Worm (Caenorhabditis elegans) whole organism, mixed stage, embryonic: ENCODE measurements around the gene lin-39.

Experiments
- M03D4.4 ChIP-seq: sonication (generic microtip); optimal IDR thresholded peaks from 2 replicates; lab custom pipeline; 2017; ENCODE audit warnings: mild to moderate bottlenecking, missing genetic modification characterization, missing compliant biosample characterization
- bed-3 ChIP-seq: fragments of 200-800 bp; sonication (Bioruptor generic); optimal IDR thresholded peaks from 3 replicates; lab custom pipeline; 2018; ENCODE audit warnings: mild to moderate bottlenecking, missing genetic modification characterization, moderate library complexity, missing compliant biosample characterization
- blmp-1 ChIP-seq: fragments of 150-350 bp; optimal IDR thresholded peaks from 2 replicates; lab custom pipeline; 2014; ENCODE audit warnings: missing biosample characterization, missing genetic modification characterization
- ceh-39 ChIP-seq: fragments of 150-350 bp; optimal IDR thresholded peaks from 2 replicates; lab custom pipeline; 2014; ENCODE audit warnings: missing biosample characterization, missing genetic modification characterization
- ceh-43 ChIP-seq: fragments of 200-800 bp; sonication (Bioruptor generic); optimal IDR thresholded peaks from 2 replicates; lab custom pipeline; 2018; ENCODE audit warnings: mild to moderate bottlenecking, missing genetic modification characterization, moderate library complexity, missing compliant biosample characterization
- ceh-83 ChIP-seq: fragments of 200-800 bp; sonication (Bioruptor generic); optimal IDR thresholded peaks from 2 replicates; lab custom pipeline; 2018; ENCODE audit warnings: mild to moderate bottlenecking, missing genetic modification characterization, missing compliant biosample characterization
- ces-1 ChIP-seq: fragments of 150-350 bp; optimal IDR thresholded peaks from 2 replicates; lab custom pipeline; 2014; ENCODE audit warnings: missing biosample characterization, missing genetic modification reagents, missing genetic modification characterization
- cnd-1 ChIP-seq: fragments of 200-800 bp; sonication (Bioruptor generic); optimal IDR thresholded peaks from 2 replicates; lab custom pipeline; 2018; ENCODE audit warnings: mild to moderate bottlenecking, missing genetic modification characterization, missing compliant biosample characterization
- drap-1 ChIP-seq: fragments of 200-800 bp; sonication (Bioruptor generic); optimal IDR thresholded peaks from 3 replicates; lab custom pipeline; 2018; ENCODE audit warnings: mild to moderate bottlenecking, missing genetic modification characterization, missing compliant biosample characterization
- elt-1 ChIP-seq: sonication (generic microtip); optimal IDR thresholded peaks from 2 replicates; lab custom pipeline; 2017; ENCODE audit warnings: missing genetic modification characterization, mild to moderate bottlenecking, missing compliant biosample characterization, antibody characterized with exemption, moderate library complexity, borderline replicate concordance; ENCODE audit not compliant: insufficient read depth
- elt-3 ChIP-seq: fragments of 150-350 bp; optimal IDR thresholded peaks from 2 replicates; lab custom pipeline; 2014; ENCODE audit warnings: missing biosample characterization, missing genetic modification characterization
- flh-1 ChIP-seq: fragments of 200-800 bp; sonication (Bioruptor generic); optimal IDR thresholded peaks from 2 replicates; lab custom pipeline; 2018; ENCODE audit warnings: mild to moderate bottlenecking, missing genetic modification characterization, moderate library complexity, missing compliant biosample characterization
- ham-2 ChIP-seq: fragments of 200-800 bp; sonication (Bioruptor generic); optimal IDR thresholded peaks from 2 replicates; lab custom pipeline; 2018; ENCODE audit warnings: mild to moderate bottlenecking, missing genetic modification characterization, missing compliant biosample characterization
- hlh-1 ChIP-seq: fragments of 150-350 bp; optimal IDR thresholded peaks from 2 replicates; lab custom pipeline; 2014; ENCODE audit warnings: missing biosample characterization, missing genetic modification reagents, missing genetic modification characterization
- lin-13 ChIP-seq: fragments of 150-350 bp; optimal IDR thresholded peaks from 2 replicates; lab custom pipeline; 2014; ENCODE audit warnings: missing biosample characterization, missing genetic modification characterization
- lin-32 ChIP-seq: fragments of 200-800 bp; sonication (Bioruptor generic); optimal IDR thresholded peaks from 2 replicates; lab custom pipeline; 2018; ENCODE audit warnings: mild to moderate bottlenecking, missing genetic modification characterization, missing compliant biosample characterization
- lsy-2 ChIP-seq: fragments of 150-350 bp; optimal IDR thresholded peaks from 2 replicates; lab custom pipeline; 2014; ENCODE audit warnings: missing biosample characterization, missing genetic modification characterization
- mab-5 ChIP-seq: fragments of 150-350 bp; optimal IDR thresholded peaks from 2 replicates; lab custom pipeline; 2014; ENCODE audit warnings: missing biosample characterization, missing genetic modification characterization
- mep-1 ChIP-seq: fragments of 150-350 bp; optimal IDR thresholded peaks from 2 replicates; lab custom pipeline; 2017; ENCODE audit warnings: missing biosample characterization, missing genetic modification reagents, missing genetic modification characterization, inconsistent platforms
- mls-2 ChIP-seq: sonication (generic microtip); optimal IDR thresholded peaks from 2 replicates; lab custom pipeline; 2016; ENCODE audit warnings: mild to moderate bottlenecking, missing genetic modification characterization, moderate library complexity, missing compliant biosample characterization
- nhr-12 ChIP-seq: fragments of 150-350 bp; optimal IDR thresholded peaks from 2 replicates; lab custom pipeline; 2014; ENCODE audit warnings: missing biosample characterization, missing genetic modification characterization
- nhr-2 ChIP-seq: fragments of 150-350 bp; optimal IDR thresholded peaks from 2 replicates; lab custom pipeline; 2014; ENCODE audit warnings: missing biosample characterization, missing genetic modification characterization
- nhr-237 ChIP-seq: fragments of 150-350 bp; optimal IDR thresholded peaks from 2 replicates; lab custom pipeline; 2014; ENCODE audit warnings: missing biosample characterization, missing genetic modification characterization
- nhr-28 ChIP-seq: fragments of 150-350 bp; optimal IDR thresholded peaks from 2 replicates; lab custom pipeline; 2014; ENCODE audit warnings: missing biosample characterization, missing genetic modification characterization
- nhr-76 ChIP-seq: sonication (generic microtip); optimal IDR thresholded peaks from 2 replicates; lab custom pipeline; 2017; ENCODE audit warnings: missing biosample characterization, missing genetic modification characterization
- pha-4 ChIP-seq: fragments of 150-350 bp; optimal IDR thresholded peaks from 2 replicates; lab custom pipeline; 2018; ENCODE audit warnings: missing biosample characterization, missing genetic modification reagents, missing genetic modification characterization
- sem-2 ChIP-seq: fragments of 200-800 bp; sonication (Bioruptor generic); optimal IDR thresholded peaks from 2 replicates; lab custom pipeline; 2018; ENCODE audit warnings: mild to moderate bottlenecking, missing genetic modification characterization, missing compliant biosample characterization
- snpc-4 ChIP-seq: fragments of 150-350 bp; optimal IDR thresholded peaks from 2 replicates; lab custom pipeline; 2014; ENCODE audit warnings: missing biosample characterization, missing genetic modification characterization
- sptf-1 ChIP-seq: sonication (generic microtip); optimal IDR thresholded peaks from 2 replicates; lab custom pipeline; 2017; ENCODE audit warnings: mild to moderate bottlenecking, missing genetic modification characterization, moderate library complexity, missing compliant biosample characterization
- tbx-8 ChIP-seq: fragments of 200-800 bp; sonication (Bioruptor generic); optimal IDR thresholded peaks from 2 replicates; lab custom pipeline; 2018; ENCODE audit warnings: mild to moderate bottlenecking, missing genetic modification characterization, moderate library complexity, missing compliant biosample characterization
- unc-120 ChIP-seq: sonication (generic microtip); optimal IDR thresholded peaks from 2 replicates; lab custom pipeline; 2017; ENCODE audit warnings: missing genetic modification characterization, missing compliant biosample characterization; ENCODE audit not compliant: poor library complexity, severe bottlenecking
- unc-39 ChIP-seq: fragments of 150-350 bp; optimal IDR thresholded peaks from 2 replicates; lab custom pipeline; 2014; ENCODE audit warnings: missing biosample characterization, missing genetic modification characterization
- unc-62 ChIP-seq: fragments of 150-350 bp; optimal IDR thresholded peaks from 2 replicates; lab custom pipeline; 2014; ENCODE audit warnings: missing biosample characterization, missing genetic modification reagents, missing genetic modification characterization
- zip-8 ChIP-seq: fragments of 150-350 bp; optimal IDR thresholded peaks from 2 replicates; lab custom pipeline; 2014; ENCODE audit warnings: missing biosample characterization, missing genetic modification characterization
- ztf-11 ChIP-seq: fragments of 150-350 bp; optimal IDR thresholded peaks from 2 replicates; lab custom pipeline; 2014; ENCODE audit warnings: missing biosample characterization, missing genetic modification characterization

Gene lin-39

DNA sequence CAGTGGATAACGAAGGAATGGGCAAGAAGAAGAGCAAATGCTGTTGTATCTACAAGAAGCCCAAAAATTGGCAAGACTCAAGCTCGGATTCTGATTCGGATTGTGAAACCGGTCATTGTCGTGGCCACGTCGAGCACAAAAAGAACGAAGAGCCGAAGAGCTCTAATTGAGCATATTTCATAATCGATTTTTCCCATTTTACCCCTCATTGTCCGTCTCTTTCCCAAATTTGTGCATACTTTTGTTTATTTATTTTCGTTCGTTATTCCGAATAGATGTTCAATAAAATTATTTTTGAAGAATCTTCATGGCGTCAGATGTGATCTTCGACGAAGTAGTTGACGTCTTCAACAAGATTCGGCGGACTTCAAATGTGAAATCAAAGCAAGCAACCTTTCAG lies 15.3 kb downstream of the lin-39 start, which contains the start of gene lig-4:
TSS of gene lig-4 (plus strand) at position 301 of the 400 bp plus-strand sequence.
- TF ChIP-seq elt-3 (tag; lab: Kevin White, UChicago) (no peak), lsy-2 (no peak), hlh-1 (tag; lab: Kevin White, UChicago) (no peak), unc-120 (tag; lab: Kevin White, UChicago) (no peak), blmp-1 (no peak), mls-2 (tag; lab: Kevin White, UChicago) (no peak), elt-1 (tag; lab: Kevin White, UChicago) (no peak), tbx-8 (GFP tag; lab: Kevin White, UChicago) (no peak), drap-1 (GFP tag; lab: Kevin White, UChicago) (no peak), pha-4 (no peak), flh-1 (GFP tag; lab: Kevin White, UChicago) (no peak), ham-2 (GFP tag; lab: Kevin White, UChicago) (no peak), sptf-1 (tag; lab: Kevin White, UChicago) (no peak), lin-13 (tag; lab: Kevin White, UChicago) (no peak), unc-39 (tag; lab: Kevin White, UChicago) (no peak), lin-32 (GFP tag; lab: Kevin White, UChicago) (no peak), sem-2 (GFP tag; lab: Kevin White, UChicago) (no peak)

DNA sequence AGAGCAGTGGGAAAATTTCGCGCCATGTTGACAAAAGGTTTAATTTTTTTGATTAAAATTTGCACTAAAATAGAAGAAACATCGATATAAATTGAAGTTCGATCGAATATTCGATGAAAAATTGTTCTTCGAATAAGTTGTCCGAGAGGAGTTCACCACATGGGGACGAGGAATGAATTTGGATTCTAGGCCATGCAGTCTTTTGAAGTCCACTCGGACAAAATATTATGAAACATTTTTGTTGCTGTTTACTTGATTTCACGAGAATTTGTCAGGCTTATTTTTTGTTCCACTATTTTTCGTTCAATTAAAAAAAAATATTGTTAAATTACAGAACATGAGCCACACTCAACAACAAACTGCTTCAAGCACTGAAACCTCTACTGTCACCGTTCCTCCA lies 15.8 kb downstream of the lin-39 start, which contains the start of the genes cux-7 and C07H6.2:
TSS of gene cux-7 (minus strand) at position 174 of the 400 bp plus-strand sequence.
TSS of gene C07H6.2 (plus strand) at position 338 of the 400 bp plus-strand sequence.
- TF ChIP-seq ceh-83 (GFP tag; lab: Kevin White, UChicago) (peak; percentile 18), flh-1 (GFP tag; lab: Kevin White, UChicago) (no peak), ceh-39 (tag; lab: Kevin White, UChicago) (no peak), elt-3 (tag; lab: Kevin White, UChicago) (no peak), mep-1 (tag; lab: Kevin White, UChicago) (no peak), elt-1 (tag; lab: Kevin White, UChicago) (no peak), nhr-28 (tag; lab: Kevin White, UChicago) (no peak), nhr-237 (tag; lab: Kevin White, UChicago) (no peak), bed-3 (GFP tag; lab: Kevin White, UChicago) (no peak), hlh-1 (tag; lab: Kevin White, UChicago) (no peak), cnd-1 (tag; lab: Kevin White, UChicago) (peak; percentile 65), lin-32 (GFP tag; lab: Kevin White, UChicago) (peak; percentile 51), tbx-8 (GFP tag; lab: Kevin White, UChicago) (no peak), sptf-1 (tag; lab: Kevin White, UChicago) (peak; percentile 70), pha-4 (peak; percentile 38), nhr-76 (tag; lab: Kevin White, UChicago) (no peak), ham-2 (GFP tag; lab: Kevin White, UChicago) (no peak), mls-2 (tag; lab: Kevin White, UChicago) (peak; percentile 47), unc-62 (no peak), sem-2 (GFP tag; lab: Kevin White, UChicago) (peak; percentile 33), snpc-4 (tag; lab: Kevin White, UChicago) (no peak), ces-1 (GFP tag; lab: Kevin White, UChicago) (no peak), M03D4.4 (peak; percentile 29), drap-1 (GFP tag; lab: Kevin White, UChicago) (peak; percentile 74), blmp-1 (no peak), ceh-43 (GFP tag; lab: Kevin White, UChicago) (no peak), mab-5 (tag; lab: Kevin White, UChicago) (no peak), ztf-11 (tag; lab: Kevin White, UChicago) (no peak), unc-120 (tag; lab: Kevin White, UChicago) (peak; percentile 17), nhr-12 (no peak), unc-39 (tag; lab: Kevin White, UChicago) (no peak), lsy-2 (no peak), zip-8 (tag; lab: Kevin White, UChicago) (no peak), nhr-2 (tag; lab: Kevin White, UChicago) (no peak), lin-13 (tag; lab: Kevin White, UChicago) (peak; percentile 59)
- TF ChIP-seq, all 35 proteins: peak for 11

DNA sequence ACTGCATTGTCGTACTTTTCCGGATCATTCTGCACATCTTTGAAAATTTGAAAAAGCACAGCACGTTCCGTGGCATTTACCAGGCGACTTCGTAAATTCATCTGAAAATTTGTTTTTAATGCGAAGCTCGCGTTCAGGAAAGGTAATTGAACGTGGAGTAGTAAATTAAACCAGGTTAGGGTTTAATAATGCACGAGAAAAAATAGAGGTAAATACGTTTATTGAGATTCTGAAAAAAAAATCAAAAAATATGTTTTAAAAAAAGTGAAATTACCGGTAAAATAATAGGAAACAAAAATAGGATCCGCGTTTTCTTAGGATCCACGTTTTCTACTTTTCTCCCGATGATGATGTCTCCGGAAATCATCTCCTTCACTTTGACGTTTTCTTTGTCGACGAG lies 18.0 kb downstream of the lin-39 start, which contains the start of gene clk-2:
TSS of gene clk-2 (minus strand) at position 101 of the 400 bp plus-strand sequence.
- TF ChIP-seq lin-13 (tag; lab: Kevin White, UChicago) (no peak), unc-39 (tag; lab: Kevin White, UChicago) (no peak), nhr-28 (tag; lab: Kevin White, UChicago) (no peak), tbx-8 (GFP tag; lab: Kevin White, UChicago) (no peak), cnd-1 (tag; lab: Kevin White, UChicago) (no peak), sptf-1 (tag; lab: Kevin White, UChicago) (no peak)
- TF ChIP-seq, all 35 proteins: peak for 0
